Worm (Caenorhabditis elegans) whole organism, L1 larva: ENCODE measurements around the gene F49H6.17.
"Not testable (repeated sequence)": the region's sequence is repeated elsewhere in the genome, so short reads cannot be mapped to it uniquely, and the experiment has no call there.

Experiments used
- C16A3.4 ChIP-seq: fragments of 150-350 bp; optimal IDR thresholded peaks from 2 replicates; lab custom pipeline; 2014; ENCODE audit warnings: missing biosample characterization, missing genetic modification characterization
- alr-1 ChIP-seq: fragments of 200-800 bp; sonication (Bioruptor generic); optimal IDR thresholded peaks from 2 replicates; lab custom pipeline; 2018; ENCODE audit warnings: borderline replicate concordance, mild to moderate bottlenecking, missing genetic modification characterization, missing compliant biosample characterization
- dpl-1 ChIP-seq, 3 experiments: fragments of 150-350 bp in 2 of 3; sonication (generic microtip) in 1 of 3; optimal IDR thresholded peaks; 2 replicates each; lab custom pipeline; 2014 to 2017; ENCODE audit warnings: missing biosample characterization in 3 of 3, missing genetic modification characterization in 3 of 3, missing genetic modification reagents in 3 of 3
- dsc-1 ChIP-seq: sonication (generic microtip); optimal IDR thresholded peaks from 2 replicates; lab custom pipeline; 2016; ENCODE audit warnings: mild to moderate bottlenecking, missing genetic modification characterization, missing compliant biosample characterization
- mab-9 ChIP-seq: fragments of 200-800 bp; sonication (Bioruptor generic); IDR thresholded peaks from 2 replicates; pipeline ENCODE4 v1.3.6; 2022; ENCODE audit warnings: missing genetic modification reagents, missing genetic modification characterization, missing compliant biosample characterization
- mef-2 ChIP-seq: fragments of 150-350 bp; optimal IDR thresholded peaks from 2 replicates; lab custom pipeline; 2014; ENCODE audit warnings: missing biosample characterization, missing genetic modification characterization
- nhr-12 ChIP-seq: sonication (generic microtip); optimal IDR thresholded peaks from 2 replicates; lab custom pipeline; 2017; ENCODE audit warnings: missing biosample characterization, missing genetic modification characterization
- nhr-28 ChIP-seq: fragments of 150-350 bp; optimal IDR thresholded peaks from 2 replicates; lab custom pipeline; 2014; ENCODE audit warnings: missing biosample characterization, missing genetic modification characterization
- nhr-90 ChIP-seq: sonication (generic microtip); optimal IDR thresholded peaks from 2 replicates; lab custom pipeline; 2016; ENCODE audit warnings: mild to moderate bottlenecking, missing genetic modification characterization, missing compliant biosample characterization; ENCODE audit not compliant: poor library complexity
- sptf-1 ChIP-seq: fragments of 150-350 bp; optimal IDR thresholded peaks from 2 replicates; lab custom pipeline; 2014; ENCODE audit warnings: missing biosample characterization, missing genetic modification characterization
- unc-98 ChIP-seq: fragments of 200-800 bp; sonication (Bioruptor generic); IDR thresholded peaks from 2 replicates; pipeline ENCODE4 v1.3.6; 2022; ENCODE audit warnings: missing genetic modification characterization, missing compliant biosample characterization
- zip-4 ChIP-seq: fragments of 200-800 bp; sonication (Bioruptor generic); optimal IDR thresholded peaks from 2 replicates; lab custom pipeline; 2018; ENCODE audit warnings: mild to moderate bottlenecking, missing genetic modification characterization, moderate library complexity, missing compliant biosample characterization

DNA sequence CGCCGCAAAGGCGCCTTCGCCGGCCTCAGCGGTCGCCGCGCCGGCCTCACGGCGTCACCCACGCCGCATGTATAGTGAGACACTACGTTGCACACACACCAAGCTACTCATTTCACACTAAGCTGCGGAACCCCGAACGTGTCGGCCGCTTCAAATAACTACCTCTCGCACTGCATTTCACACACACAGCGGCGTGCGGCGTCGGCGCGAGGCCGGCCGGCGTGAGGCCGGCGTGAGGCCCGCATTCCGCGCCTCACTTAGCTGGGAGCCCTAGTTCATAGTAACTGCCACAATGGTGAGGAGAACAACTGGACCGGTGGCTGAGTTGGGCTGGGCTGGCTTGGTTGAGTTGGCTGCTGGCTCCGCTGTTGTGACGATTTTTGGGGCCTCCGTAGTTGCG lies 2.3 kb downstream of the F49H6.17 start:
- not testable (repeated sequence) for TF ChIP-seq nhr-28 (tag; lab: Kevin White, UChicago); nhr-12; dpl-1 (GFP tag; optimal IDR thresholded peaks at IDR 0.05; lab: Kevin White, UChicago); alr-1 (tag; lab: Kevin White, UChicago); dsc-1 (tag; lab: Kevin White, UChicago); mef-2 (tag; lab: Kevin White, UChicago); unc-98 (GFP tag; lab: Robert Waterston, UW); sptf-1; zip-4; C16A3.4 (tag; lab: Kevin White, UChicago); mab-9 (GFP tag; lab: Robert Waterston, UW); nhr-90 (tag; lab: Kevin White, UChicago)
